Worm (Caenorhabditis elegans) whole organism, L1 larva: ENCODE measurements around the gene F32H5.1.

Experiments
- C04F5.9 ChIP-seq: sonication (generic microtip); optimal IDR thresholded peaks from 2 replicates; lab custom pipeline; 2016; ENCODE audit warnings: missing genetic modification characterization, missing compliant biosample characterization
- C16A3.4 ChIP-seq: fragments of 150-350 bp; optimal IDR thresholded peaks from 2 replicates; lab custom pipeline; 2014; ENCODE audit warnings: missing biosample characterization, missing genetic modification characterization
- F16B12.6 ChIP-seq: fragments of 150-350 bp; optimal IDR thresholded peaks from 2 replicates; lab custom pipeline; 2014; ENCODE audit warnings: missing biosample characterization, missing genetic modification characterization
- Y116A8C.19 ChIP-seq: sonication (generic microtip); optimal IDR thresholded peaks from 2 replicates; lab custom pipeline; 2016; ENCODE audit warnings: missing compliant biosample characterization, missing genetic modification characterization, borderline replicate concordance
- aly-2 ChIP-seq: fragments of 150-350 bp; optimal IDR thresholded peaks from 2 replicates; lab custom pipeline; 2014; ENCODE audit warnings: missing biosample characterization, missing genetic modification characterization
- blmp-1 ChIP-seq: fragments of 150-350 bp; optimal IDR thresholded peaks from 2 replicates; lab custom pipeline; 2014; ENCODE audit warnings: missing biosample characterization, missing genetic modification characterization
- ceh-63 ChIP-seq: fragments of 200-800 bp; sonication (Bioruptor generic); optimal IDR thresholded peaks from 2 replicates; lab custom pipeline; 2018; ENCODE audit warnings: mild to moderate bottlenecking, missing genetic modification characterization, missing compliant biosample characterization
- ceh-82 ChIP-seq, 3 experiments: fragments of 150-350 bp in 1 of 3; sonication (generic microtip) in 2 of 3; optimal IDR thresholded peaks; 2 replicates each; lab custom pipeline; 2014 to 2017; ENCODE audit warnings: missing biosample characterization in 3 of 3, missing genetic modification characterization in 3 of 3
- ceh-88 ChIP-seq: fragments of 200-800 bp; sonication (Bioruptor generic); IDR thresholded peaks from 2 replicates; pipeline ENCODE4 v1.3.6; 2022; ENCODE audit warnings: missing genetic modification characterization, missing compliant biosample characterization
- ceh-90 ChIP-seq: sonication (generic microtip); optimal IDR thresholded peaks from 2 replicates; lab custom pipeline; 2016; ENCODE audit warnings: missing genetic modification characterization, missing compliant biosample characterization
- ces-1 ChIP-seq: fragments of 150-350 bp; optimal IDR thresholded peaks from 2 replicates; lab custom pipeline; 2014; ENCODE audit warnings: missing biosample characterization, missing genetic modification reagents, missing genetic modification characterization
- efl-1 ChIP-seq, 4 experiments: fragments of 150-350 bp; optimal IDR thresholded peaks in 3 of 4; peaks in 1 of 4; 1 replicate in 1 of 4; 2 replicates in 3 of 4; lab custom pipeline; 2014; ENCODE audit warnings: missing biosample characterization in 2 of 4, missing genetic modification characterization in 2 of 4, missing genetic modification reagents in 2 of 4
- efl-3 ChIP-seq: fragments of 200-800 bp; sonication (Bioruptor generic); optimal IDR thresholded peaks from 2 replicates; lab custom pipeline; 2018; ENCODE audit warnings: mild to moderate bottlenecking, missing genetic modification characterization, missing compliant biosample characterization
- elt-2 ChIP-seq: sonication (generic microtip); optimal IDR thresholded peaks from 2 replicates; lab custom pipeline; 2016; ENCODE audit warnings: missing genetic modification characterization, mild to moderate bottlenecking, inconsistent platforms, missing compliant biosample characterization, missing genetic modification reagents
- ets-5 ChIP-seq: fragments of 200-800 bp; sonication (Bioruptor generic); IDR thresholded peaks from 2 replicates; pipeline ENCODE4 v1.3.6; 2022; ENCODE audit warnings: missing genetic modification characterization, missing compliant biosample characterization
- fkh-8 ChIP-seq: sonication (generic microtip); optimal IDR thresholded peaks from 2 replicates; lab custom pipeline; 2016; ENCODE audit warnings: mild to moderate bottlenecking, missing genetic modification characterization, missing compliant biosample characterization
- hlh-17 ChIP-seq: fragments of 200-800 bp; sonication (Bioruptor generic); optimal IDR thresholded peaks from 2 replicates; lab custom pipeline; 2018; ENCODE audit warnings: missing genetic modification characterization, mild to moderate bottlenecking, missing compliant biosample characterization, moderate library complexity, borderline replicate concordance
- hlh-4 ChIP-seq: sonication (generic microtip); optimal IDR thresholded peaks from 2 replicates; lab custom pipeline; 2016; ENCODE audit warnings: mild to moderate bottlenecking, missing genetic modification characterization, missing compliant biosample characterization
- jun-1 ChIP-seq: fragments of 150-350 bp; optimal IDR thresholded peaks from 2 replicates; lab custom pipeline; 2014; ENCODE audit warnings: missing biosample characterization, missing genetic modification reagents, missing genetic modification characterization
- lin-13 ChIP-seq: fragments of 150-350 bp; optimal IDR thresholded peaks from 2 replicates; lab custom pipeline; 2014; ENCODE audit warnings: missing biosample characterization, missing genetic modification reagents, missing genetic modification characterization
- lin-14 ChIP-seq: fragments of 200-800 bp; sonication (Bioruptor generic); optimal IDR thresholded peaks from 2 replicates; lab custom pipeline; 2018; ENCODE audit warnings: mild to moderate bottlenecking, missing genetic modification characterization, moderate library complexity, missing compliant biosample characterization
- lin-15B ChIP-seq: fragments of 150-350 bp; sonication (generic microtip); optimal IDR thresholded peaks from 3 replicates; lab custom pipeline; 2014; ENCODE audit warnings: missing biosample characterization, missing genetic modification characterization
- lin-39 ChIP-seq: fragments of 150-350 bp; optimal IDR thresholded peaks from 2 replicates; lab custom pipeline; 2014; ENCODE audit warnings: missing biosample characterization, missing genetic modification reagents, missing genetic modification characterization
- lir-3 ChIP-seq: sonication (generic microtip); optimal IDR thresholded peaks from 2 replicates; lab custom pipeline; 2016; ENCODE audit warnings: mild to moderate bottlenecking, missing genetic modification characterization, moderate library complexity, missing compliant biosample characterization; ENCODE audit not compliant: poor library complexity
- lsy-2 ChIP-seq, 2 experiments: fragments of 150-350 bp; optimal IDR thresholded peaks; 2 replicates each; lab custom pipeline; 2014; ENCODE audit warnings: missing biosample characterization in 2 of 2, missing genetic modification characterization in 2 of 2
- mdl-1 ChIP-seq, 2 experiments: fragments of 150-350 bp; optimal IDR thresholded peaks; 2 replicates each; lab custom pipeline; 2014 to 2017; ENCODE audit warnings: missing biosample characterization in 2 of 2, missing genetic modification characterization in 2 of 2, inconsistent platforms in 1 of 2
- mep-1 ChIP-seq: fragments of 150-350 bp; optimal IDR thresholded peaks from 2 replicates; lab custom pipeline; 2014; ENCODE audit warnings: missing biosample characterization, missing genetic modification characterization
- nhr-12 ChIP-seq: sonication (generic microtip); optimal IDR thresholded peaks from 2 replicates; lab custom pipeline; 2017; ENCODE audit warnings: missing biosample characterization, missing genetic modification characterization
- nhr-20 ChIP-seq: sonication (generic microtip); optimal IDR thresholded peaks from 2 replicates; lab custom pipeline; 2016; ENCODE audit warnings: mild to moderate bottlenecking, missing genetic modification characterization, missing compliant biosample characterization
- nhr-237 ChIP-seq: fragments of 150-350 bp; optimal IDR thresholded peaks from 2 replicates; lab custom pipeline; 2014; ENCODE audit warnings: missing biosample characterization, missing genetic modification characterization
- nhr-47 ChIP-seq: sonication (generic microtip); optimal IDR thresholded peaks from 2 replicates; lab custom pipeline; 2016; ENCODE audit warnings: mild to moderate bottlenecking, missing genetic modification characterization, moderate library complexity, missing compliant biosample characterization
- nhr-71 ChIP-seq: sonication (generic microtip); optimal IDR thresholded peaks from 2 replicates; lab custom pipeline; 2016; ENCODE audit warnings: mild to moderate bottlenecking, missing genetic modification characterization, moderate library complexity, missing compliant biosample characterization
- nhr-76 ChIP-seq: sonication (generic microtip); optimal IDR thresholded peaks from 2 replicates; lab custom pipeline; 2017; ENCODE audit warnings: missing biosample characterization, missing genetic modification characterization
- nhr-84 ChIP-seq: sonication (generic microtip); optimal IDR thresholded peaks from 2 replicates; lab custom pipeline; 2017; ENCODE audit warnings: missing biosample characterization, missing genetic modification characterization
- pag-3 ChIP-seq: sonication (generic microtip); optimal IDR thresholded peaks from 2 replicates; lab custom pipeline; 2017; ENCODE audit warnings: missing genetic modification characterization, mild to moderate bottlenecking, missing compliant biosample characterization, antibody characterized with exemption, borderline replicate concordance; ENCODE audit not compliant: insufficient read depth
- pax-3 ChIP-seq: fragments of 200-800 bp; sonication (Bioruptor generic); optimal IDR thresholded peaks from 2 replicates; lab custom pipeline; 2018; ENCODE audit warnings: mild to moderate bottlenecking, missing genetic modification characterization, moderate library complexity, missing compliant biosample characterization
- pqm-1 ChIP-seq: sonication (generic microtip); optimal IDR thresholded peaks from 3 replicates; lab custom pipeline; 2017; ENCODE audit warnings: missing biosample characterization, missing genetic modification characterization
- rnt-1 ChIP-seq: sonication (generic microtip); optimal IDR thresholded peaks from 2 replicates; lab custom pipeline; 2016; ENCODE audit warnings: mild to moderate bottlenecking, missing genetic modification characterization, moderate library complexity, missing compliant biosample characterization
- snu-23 ChIP-seq: sonication (generic microtip); optimal IDR thresholded peaks from 2 replicates; lab custom pipeline; 2016; ENCODE audit warnings: missing genetic modification characterization, missing compliant biosample characterization
- sox-4 ChIP-seq: sonication (generic microtip); optimal IDR thresholded peaks from 2 replicates; lab custom pipeline; 2016; ENCODE audit warnings: missing genetic modification characterization, missing compliant biosample characterization
- sptf-1 ChIP-seq: fragments of 150-350 bp; optimal IDR thresholded peaks from 2 replicates; lab custom pipeline; 2014; ENCODE audit warnings: missing biosample characterization, missing genetic modification characterization
- sup-37 ChIP-seq: fragments of 200-800 bp; sonication (Bioruptor generic); optimal IDR thresholded peaks from 2 replicates; lab custom pipeline; 2018; ENCODE audit warnings: mild to moderate bottlenecking, missing genetic modification characterization, missing compliant biosample characterization
- tbx-2 ChIP-seq: sonication (generic microtip); optimal IDR thresholded peaks from 2 replicates; lab custom pipeline; 2016; ENCODE audit warnings: missing genetic modification characterization, missing compliant biosample characterization
- tlp-1 ChIP-seq: fragments of 150-350 bp; optimal IDR thresholded peaks from 2 replicates; lab custom pipeline; 2014; ENCODE audit warnings: missing biosample characterization, missing genetic modification characterization
- unc-130 ChIP-seq: fragments of 150-350 bp; optimal IDR thresholded peaks from 2 replicates; lab custom pipeline; 2017; ENCODE audit warnings: missing biosample characterization, missing genetic modification characterization, inconsistent platforms
- unc-62 ChIP-seq: fragments of 150-350 bp; optimal IDR thresholded peaks from 2 replicates; lab custom pipeline; 2014; ENCODE audit warnings: missing biosample characterization, missing genetic modification reagents, missing genetic modification characterization
- unc-86 ChIP-seq: sonication (generic microtip); optimal IDR thresholded peaks from 2 replicates; lab custom pipeline; 2016; ENCODE audit warnings: missing genetic modification characterization, missing compliant biosample characterization
- unc-98 ChIP-seq: fragments of 200-800 bp; sonication (Bioruptor generic); IDR thresholded peaks from 2 replicates; pipeline ENCODE4 v1.3.6; 2022; ENCODE audit warnings: missing genetic modification characterization, missing compliant biosample characterization
- zip-4 ChIP-seq: fragments of 200-800 bp; sonication (Bioruptor generic); optimal IDR thresholded peaks from 2 replicates; lab custom pipeline; 2018; ENCODE audit warnings: mild to moderate bottlenecking, missing genetic modification characterization, moderate library complexity, missing compliant biosample characterization
- ztf-4 ChIP-seq: fragments of 150-350 bp; optimal IDR thresholded peaks from 2 replicates; lab custom pipeline; 2014; ENCODE audit warnings: missing biosample characterization, missing genetic modification characterization

Gene F32H5.1

DNA sequence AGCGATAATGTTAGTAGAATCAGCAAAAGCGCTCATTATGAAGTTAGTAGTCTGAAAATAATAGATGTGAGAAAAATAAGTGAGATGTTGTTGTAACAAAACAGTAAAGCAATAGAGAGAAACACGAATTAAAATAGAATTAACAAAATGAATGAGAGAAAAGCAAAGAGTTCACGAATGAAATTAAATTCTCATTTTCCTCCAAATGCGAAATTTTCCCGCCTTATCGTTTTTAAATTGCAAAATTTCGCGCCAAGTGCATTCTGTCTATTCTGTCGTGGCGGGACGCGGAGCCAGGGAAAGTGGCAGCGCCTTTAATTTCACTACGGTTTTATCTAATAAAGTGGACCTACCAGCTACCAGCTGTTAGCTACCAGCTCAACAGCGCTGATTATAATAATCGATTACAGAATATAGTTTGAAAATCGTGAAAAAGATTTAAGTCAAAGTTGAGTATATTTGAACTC lies 45.6 kb downstream of the F32H5.1 start, which contains the start of gene nasp-2 (continued):
- TF ChIP-seq nhr-20 (no peak), nhr-12 (no peak), nhr-76 (tag; lab: Kevin White, UChicago) (no peak), ceh-63 (GFP tag; lab: Kevin White, UChicago) (no peak), nhr-84 (tag; lab: Kevin White, UChicago) (no peak), aly-2 (no peak), rnt-1 (tag; lab: Kevin White, UChicago) (peak; percentile 45), fkh-8 (tag; lab: Kevin White, UChicago) (no peak), hlh-4 (tag; lab: Kevin White, UChicago) (no peak), pag-3 (no peak), efl-1 (optimal IDR thresholded peaks at IDR 0.05; lab: Kevin White, UChicago) (peak; percentile 81 to 88), efl-1 (GFP tag; optimal IDR thresholded peaks at IDR 0.05 in 1 of 2; lab: Kevin White, UChicago) (peak; percentile 79 to 97), sup-37 (no peak), jun-1 (tag; lab: Kevin White, UChicago) (no peak), ztf-4 (tag; lab: Kevin White, UChicago) (no peak), snu-23 (GFP tag; lab: Kevin White, UChicago) (peak; percentile 2), ceh-90 (tag; lab: Kevin White, UChicago) (no peak), unc-62 (no peak), unc-98 (GFP tag; lab: Robert Waterston, UW) (no peak), unc-130 (no peak), blmp-1 (tag; lab: Kevin White, UChicago) (peak; percentile 5), unc-86 (tag; lab: Kevin White, UChicago) (no peak), sptf-1 (tag; lab: Kevin White, UChicago) (no peak), mdl-1 (tag; optimal IDR thresholded peaks at IDR 0.05; lab: Kevin White, UChicago) (no peak), mep-1 (tag; lab: Kevin White, UChicago) (no peak), nhr-237 (tag; lab: Kevin White, UChicago) (no peak), hlh-17 (GFP tag; lab: Kevin White, UChicago) (no peak)

DNA sequence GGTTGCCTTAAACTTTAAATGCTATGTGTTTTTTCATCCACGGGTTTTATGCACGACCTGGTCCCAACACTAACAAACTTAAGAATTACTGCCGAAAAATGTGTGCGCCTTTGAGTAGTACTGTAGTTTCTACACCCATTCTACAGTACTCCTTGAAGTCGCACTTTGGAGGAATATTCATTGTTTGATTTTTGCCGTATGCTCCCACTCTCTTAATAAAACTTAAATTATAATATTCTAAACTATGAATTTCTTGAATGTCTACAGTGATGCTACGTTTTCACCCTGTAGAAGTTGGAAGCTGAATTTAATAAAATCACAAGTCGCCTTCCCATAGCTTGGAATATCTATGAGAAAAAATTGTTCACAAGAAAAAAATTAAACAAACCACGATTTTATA lies 48.0 kb downstream of the F32H5.1 start:
- TF ChIP-seq tlp-1 (tag; lab: Kevin White, UChicago): no peak
- TF ChIP-seq lsy-2 (tag; optimal IDR thresholded peaks at IDR 0.05; lab: Kevin White, UChicago): no peak
- TF ChIP-seq F16B12.6 (tag; lab: Kevin White, UChicago): no peak
- no peak for TF ChIP-seq elt-2 (tag; lab: Kevin White, UChicago)
- no peak for TF ChIP-seq ceh-82 (tag; optimal IDR thresholded peaks at IDR 0.05; lab: Kevin White, UChicago)
- no peak for TF ChIP-seq tbx-2 (tag; lab: Kevin White, UChicago)
- no peak for TF ChIP-seq ets-5
- no peak for TF ChIP-seq Y116A8C.19 (tag; lab: Kevin White, UChicago)
- TF ChIP-seq C04F5.9 (tag; lab: Kevin White, UChicago): no peak
- TF ChIP-seq zip-4 (GFP tag; lab: Kevin White, UChicago): no peak
- TF ChIP-seq hlh-17 (GFP tag; lab: Kevin White, UChicago): no peak
- no peak for TF ChIP-seq nhr-12
- no peak for TF ChIP-seq lin-14 (GFP tag; lab: Kevin White, UChicago)

DNA sequence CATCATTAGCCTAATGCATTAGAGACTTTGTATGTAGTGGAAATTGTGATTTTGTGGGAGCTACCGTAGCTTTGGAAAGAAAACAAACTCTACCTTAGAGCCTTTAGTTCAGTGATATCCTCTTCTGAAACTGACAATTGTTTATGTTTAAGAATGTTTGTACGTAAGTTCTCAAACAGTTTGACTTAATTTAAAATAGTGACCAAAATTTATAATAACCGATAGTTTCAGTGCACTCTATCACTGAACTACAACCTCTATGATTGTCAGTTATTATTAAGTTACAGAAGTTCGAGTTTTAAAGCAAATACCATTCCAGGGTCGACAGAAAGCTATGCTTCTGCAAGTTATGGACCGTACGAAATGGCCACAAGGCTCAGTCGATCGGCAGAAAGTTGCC lies 49.2 kb downstream of the F32H5.1 start, which contains the start of gene C50B6.1:
TSS of gene C50B6.1 (plus strand) at position 301 of the 400 bp plus-strand sequence.
- TF ChIP-seq sox-4 (tag; lab: Kevin White, UChicago) (no peak), efl-3 (GFP tag; lab: Kevin White, UChicago) (no peak), jun-1 (tag; lab: Kevin White, UChicago) (no peak), sptf-1 (tag; lab: Kevin White, UChicago) (no peak), nhr-71 (tag; lab: Kevin White, UChicago) (no peak), tlp-1 (tag; lab: Kevin White, UChicago) (no peak), ces-1 (no peak), nhr-47 (tag; lab: Kevin White, UChicago) (no peak), lin-15B (tag; lab: Kevin White, UChicago) (no peak), efl-1 (optimal IDR thresholded peaks at IDR 0.05; lab: Kevin White, UChicago) (no peak), efl-1 (GFP tag; optimal IDR thresholded peaks at IDR 0.05 in 1 of 2; lab: Kevin White, UChicago) (no peak), pqm-1 (tag; lab: Kevin White, UChicago) (no peak), C16A3.4 (tag; lab: Kevin White, UChicago) (no peak), lir-3 (no peak), lin-13 (GFP tag; lab: Kevin White, UChicago) (no peak), fkh-8 (tag; lab: Kevin White, UChicago) (no peak), lin-39 (no peak), pax-3 (tag; lab: Kevin White, UChicago) (no peak), ceh-88 (GFP tag; lab: Robert Waterston, UW) (no peak), sup-37 (no peak), nhr-12 (no peak)
